Worm (Caenorhabditis elegans) whole organism, L2 larva: Measurements from ENCODE around the gene C25B8.8.
A peak's percentile ranks its signal among the peaks of the same experiment; 100 is the strongest.

Experiments
- F13H6.1 ChIP-seq: sonication (generic microtip); optimal IDR thresholded peaks from 2 replicates; lab custom pipeline; 2016; ENCODE audit warnings: missing genetic modification characterization, missing compliant biosample characterization
- R02D3.7 ChIP-seq: fragments of 150-350 bp; optimal IDR thresholded peaks from 2 replicates; lab custom pipeline; 2014; ENCODE audit warnings: missing biosample characterization, missing genetic modification characterization
- Y55F3AM.14 ChIP-seq: fragments of 200-800 bp; sonication (Bioruptor generic); optimal IDR thresholded peaks from 2 replicates; lab custom pipeline; 2018; ENCODE audit warnings: mild to moderate bottlenecking, missing genetic modification characterization, missing compliant biosample characterization
- ZK546.5 ChIP-seq: sonication (generic microtip); optimal IDR thresholded peaks from 2 replicates; lab custom pipeline; 2017; ENCODE audit warnings: missing biosample characterization, missing genetic modification characterization
- alr-1 ChIP-seq: fragments of 150-350 bp; optimal IDR thresholded peaks from 2 replicates; lab custom pipeline; 2014; ENCODE audit warnings: missing biosample characterization, missing genetic modification characterization
- aly-2 ChIP-seq: fragments of 150-350 bp; optimal IDR thresholded peaks from 2 replicates; lab custom pipeline; 2014; ENCODE audit warnings: missing biosample characterization, missing genetic modification characterization
- ama-1 ChIP-seq: fragments of 150-350 bp; optimal IDR thresholded peaks from 2 replicates; lab custom pipeline; 2018; ENCODE audit warnings: inconsistent platforms
- blmp-1 ChIP-seq: sonication (generic microtip); optimal IDR thresholded peaks from 2 replicates; lab custom pipeline; 2017; ENCODE audit warnings: missing genetic modification characterization, mild to moderate bottlenecking, missing compliant biosample characterization, antibody characterized with exemption, moderate library complexity; ENCODE audit not compliant: insufficient read depth
- ceh-16 ChIP-seq: fragments of 150-350 bp; optimal IDR thresholded peaks from 2 replicates; lab custom pipeline; 2014; ENCODE audit warnings: missing biosample characterization, missing genetic modification characterization
- crh-2 ChIP-seq: sonication (generic microtip); optimal IDR thresholded peaks from 2 replicates; lab custom pipeline; 2017; ENCODE audit warnings: missing biosample characterization, missing genetic modification characterization
- dmd-4 ChIP-seq: sonication (generic microtip); optimal IDR thresholded peaks from 2 replicates; lab custom pipeline; 2017; ENCODE audit warnings: missing biosample characterization, missing genetic modification characterization
- elt-3 ChIP-seq: sonication (generic microtip); optimal IDR thresholded peaks from 2 replicates; lab custom pipeline; 2017; ENCODE audit warnings: missing biosample characterization, missing genetic modification characterization
- fos-1 ChIP-seq: fragments of 150-350 bp; optimal IDR thresholded peaks from 2 replicates; lab custom pipeline; 2014; ENCODE audit warnings: missing biosample characterization, missing genetic modification characterization
- gmeb-1 ChIP-seq: fragments of 150-350 bp; optimal IDR thresholded peaks from 2 replicates; lab custom pipeline; 2014; ENCODE audit warnings: missing biosample characterization, missing genetic modification characterization
- lin-11 ChIP-seq: fragments of 150-350 bp; sonication (generic microtip); optimal IDR thresholded peaks from 2 replicates; lab custom pipeline; 2014; ENCODE audit warnings: missing biosample characterization, missing genetic modification characterization, inconsistent platforms, mixed read lengths
- mab-5 ChIP-seq: fragments of 150-350 bp; optimal IDR thresholded peaks from 2 replicates; lab custom pipeline; 2014; ENCODE audit warnings: missing biosample characterization, missing genetic modification characterization
- nhr-11 ChIP-seq: fragments of 150-350 bp; optimal IDR thresholded peaks from 2 replicates; lab custom pipeline; 2014; ENCODE audit warnings: missing biosample characterization, missing genetic modification characterization
- nhr-12 ChIP-seq: fragments of 150-350 bp; optimal IDR thresholded peaks from 2 replicates; lab custom pipeline; 2014; ENCODE audit warnings: missing biosample characterization, missing genetic modification characterization
- nhr-129 ChIP-seq: fragments of 150-350 bp; optimal IDR thresholded peaks from 2 replicates; lab custom pipeline; 2014; ENCODE audit warnings: missing biosample characterization, missing genetic modification characterization
- nhr-21 ChIP-seq: fragments of 150-350 bp; optimal IDR thresholded peaks from 2 replicates; lab custom pipeline; 2014; ENCODE audit warnings: missing biosample characterization, missing genetic modification characterization
- nhr-23 ChIP-seq: fragments of 150-350 bp; optimal IDR thresholded peaks from 2 replicates; lab custom pipeline; 2014; ENCODE audit warnings: missing biosample characterization, missing genetic modification reagents, missing genetic modification characterization
- nhr-25 ChIP-seq: fragments of 150-350 bp; sonication (generic microtip); optimal IDR thresholded peaks from 3 replicates; lab custom pipeline; 2014; ENCODE audit warnings: missing biosample characterization, missing genetic modification characterization
- nhr-6 ChIP-seq: fragments of 150-350 bp; optimal IDR thresholded peaks from 2 replicates; lab custom pipeline; 2014; ENCODE audit warnings: missing biosample characterization, missing genetic modification characterization
- sem-4 ChIP-seq: fragments of 150-350 bp; optimal IDR thresholded peaks from 2 replicates; lab custom pipeline; 2014; ENCODE audit warnings: missing biosample characterization, missing genetic modification reagents, missing genetic modification characterization
- sma-3 ChIP-seq: sonication (generic microtip); optimal IDR thresholded peaks from 2 replicates; lab custom pipeline; 2016; ENCODE audit warnings: missing genetic modification reagents, missing genetic modification characterization, missing compliant biosample characterization
- sma-9 ChIP-seq, 2 experiments: fragments of 150-350 bp in 1 of 2; sonication (generic microtip) in 1 of 2; optimal IDR thresholded peaks; 2 replicates each; lab custom pipeline; 2014 to 2016; ENCODE audit warnings: missing genetic modification characterization in 2 of 2, mild to moderate bottlenecking in 1 of 2, missing biosample characterization in 1 of 2, missing compliant biosample characterization in 1 of 2, missing genetic modification reagents in 1 of 2, moderate library complexity in 1 of 2
- unc-62 ChIP-seq: fragments of 150-350 bp; optimal IDR thresholded peaks from 2 replicates; lab custom pipeline; 2014; ENCODE audit warnings: missing biosample characterization, missing genetic modification reagents, missing genetic modification characterization
- zag-1 ChIP-seq: fragments of 150-350 bp; optimal IDR thresholded peaks from 2 replicates; lab custom pipeline; 2014; ENCODE audit warnings: missing biosample characterization, missing genetic modification characterization
- ztf-11 ChIP-seq: sonication (generic microtip); optimal IDR thresholded peaks from 2 replicates; lab custom pipeline; 2017; ENCODE audit warnings: missing biosample characterization, missing genetic modification characterization

C25B8.8 gene

ce11 chrX:6649573-6649972, 39.8 kb downstream of the C25B8.8 start:
- TF ChIP-seq nhr-21 (tag; lab: Kevin White, UChicago) (peak; percentile 41), ama-1 (lab: Kevin White, UChicago) (no peak), nhr-25 (tag; lab: Kevin White, UChicago) (peak; percentile 2), unc-62 (GFP tag; lab: Kevin White, UChicago) (no peak), ztf-11 (no peak), ZK546.5 (tag; lab: Kevin White, UChicago) (no peak), elt-3 (tag; lab: Kevin White, UChicago) (no peak), nhr-129 (tag; lab: Kevin White, UChicago) (peak; percentile 35), blmp-1 (tag; lab: Kevin White, UChicago) (peak; percentile 11), nhr-11 (tag; lab: Kevin White, UChicago) (no peak)

ce11 chrX:6653173-6653572, 43.4 kb downstream of the C25B8.8 start:
- TF ChIP-seq aly-2 (no peak), nhr-129 (tag; lab: Kevin White, UChicago) (peak; percentile 36), F13H6.1 (tag; lab: Kevin White, UChicago) (peak; percentile 57), sma-9 (GFP tag; optimal IDR thresholded peaks at IDR 0.05; lab: Kevin White, UChicago) (peak; percentile 27), sma-9 (tag; optimal IDR thresholded peaks at IDR 0.05; lab: Kevin White, UChicago) (no peak), nhr-6 (no peak), fos-1 (peak; percentile 70), nhr-12 (tag; lab: Kevin White, UChicago) (no peak)

- no peak for TF ChIP-seq R02D3.7 (tag; lab: Kevin White, UChicago)
- TF ChIP-seq fos-1, result peak; percentile 11
- TF ChIP-seq gmeb-1 (tag; lab: Kevin White, UChicago), result no peak
Measured at ce11 chrX:6654139-6654538, 44.3 kb downstream of the C25B8.8 start.

ce11 chrX:6655163-6655562, 45.3 kb downstream of the C25B8.8 start, which contains the start of gene nhr-173:
Gene nhr-173, plus strand, starts transcription at chrX:6655528.
- no peak for TF ChIP-seq ZK546.5 (tag; lab: Kevin White, UChicago)
- peak; percentile 42 for TF ChIP-seq fos-1

ce11 chrX:6656251-6656650, 46.4 kb downstream of the C25B8.8 start:
- TF ChIP-seq nhr-25 (tag; lab: Kevin White, UChicago), result no peak
- TF ChIP-seq dmd-4 (tag; lab: Kevin White, UChicago), result no peak
- TF ChIP-seq Y55F3AM.14 (GFP tag; lab: Kevin White, UChicago), result no peak
- TF ChIP-seq mab-5 (tag; lab: Kevin White, UChicago), result no peak
- TF ChIP-seq nhr-129 (tag; lab: Kevin White, UChicago), result no peak
- TF ChIP-seq lin-11 (tag; lab: Kevin White, UChicago), result no peak
- no peak for TF ChIP-seq gmeb-1 (tag; lab: Kevin White, UChicago)
- no peak for TF ChIP-seq zag-1 (tag; lab: Kevin White, UChicago)

- TF ChIP-seq ama-1 (lab: Kevin White, UChicago) (no peak), zag-1 (tag; lab: Kevin White, UChicago) (no peak), nhr-23 (tag; lab: Kevin White, UChicago) (no peak), blmp-1 (tag; lab: Kevin White, UChicago) (no peak), ZK546.5 (tag; lab: Kevin White, UChicago) (no peak), ceh-16 (no peak), unc-62 (GFP tag; lab: Kevin White, UChicago) (no peak), sma-9 (GFP tag; optimal IDR thresholded peaks at IDR 0.05; lab: Kevin White, UChicago) (peak; percentile 1), sma-9 (tag; optimal IDR thresholded peaks at IDR 0.05; lab: Kevin White, UChicago) (no peak), crh-2 (tag; lab: Kevin White, UChicago) (no peak), ztf-11 (no peak), alr-1 (tag; lab: Kevin White, UChicago) (no peak), fos-1 (peak; percentile 62)
Measured at ce11 chrX:6656770-6657169, 47.0 kb downstream of the C25B8.8 start.

ce11 chrX:6662267-6662666, 52.5 kb downstream of the C25B8.8 start:
- no peak for TF ChIP-seq zag-1 (tag; lab: Kevin White, UChicago)
- no peak for TF ChIP-seq sma-3 (GFP tag; lab: Kevin White, UChicago)
- no peak for TF ChIP-seq sem-4 (tag; lab: Kevin White, UChicago)
